Fruit fly (Drosophila melanogaster): ENCODE results near the gene Cln3.
A peak's percentile ranks its signal among the peaks of the same experiment; 100 is the strongest.

Cln3 gene

dm6 chr3L:17808597-17809213 lies 5.2 kb downstream of the Cln3 start, which contains the start of gene CG32191 (continued):
- TF ChIP-seq CG1529 (GFP tag; optimal IDR thresholded peaks at IDR 0.05), result no peak
- TF ChIP-seq Bteb2 (GFP tag; optimal IDR thresholded peaks at IDR 0.05), result no peak
- no peak for TF ChIP-seq mld (GFP tag; IDR thresholded peaks at IDR 0.05; ENCODE audit: partially characterized antibody)
- no peak for TF ChIP-seq Fer2 (tag; optimal IDR thresholded peaks at IDR 0.05)
- no peak for TF ChIP-seq CG17802 (tag; optimal IDR thresholded peaks at IDR 0.05)
- TF ChIP-seq unc-4 (GFP tag; IDR thresholded peaks at IDR 0.05; ENCODE audit: partially characterized antibody), result no peak
- no peak for TF ChIP-seq Mad (GFP tag; optimal IDR thresholded peaks at IDR 0.05)
- peak; percentile 40 for TF ChIP-seq oc (tag; optimal IDR thresholded peaks at IDR 0.05)
- no peak for TF ChIP-seq al (GFP tag; IDR thresholded peaks at IDR 0.05)
- TF ChIP-seq twi (tag; optimal IDR thresholded peaks at IDR 0.05), result no peak
- no peak for TF ChIP-seq pan (optimal IDR thresholded peaks at IDR 0.05)
- no peak for TF ChIP-seq pan (GFP tag; optimal IDR thresholded peaks at IDR 0.05 in 1 of 2, IDR thresholded peaks at IDR 0.05 in 1 of 2)
- TF ChIP-seq luna (GFP tag; optimal IDR thresholded peaks at IDR 0.05), result no peak
- TF ChIP-seq CG7928 (GFP tag; optimal IDR thresholded peaks at IDR 0.05), result no peak
- 0 out of 3 replicates have a peak, but pooled peaks have one; percentile 8 for TF ChIP-seq CG2889 (GFP tag; IDR thresholded peaks at IDR 0.05)
- TF ChIP-seq CG3281 (GFP tag; optimal IDR thresholded peaks at IDR 0.05), result peak; percentile 4
- no peak for TF ChIP-seq CG5953 (GFP tag; IDR thresholded peaks at IDR 0.05)
- TF ChIP-seq prd (optimal IDR thresholded peaks at IDR 0.05), result no peak
- no peak for TF ChIP-seq prd (GFP tag; IDR thresholded peaks at IDR 0.05)
- TF ChIP-seq zen (tag; optimal IDR thresholded peaks at IDR 0.05), result no peak
- no peak for TF ChIP-seq lmd (GFP tag; IDR thresholded peaks at IDR 0.05)
- no peak for TF ChIP-seq Xbp1 (GFP tag; optimal IDR thresholded peaks at IDR 0.05)
- TF ChIP-seq CG1602 (GFP tag; optimal IDR thresholded peaks at IDR 0.05), result no peak

- no peak for TF ChIP-seq CG12942 (GFP tag; optimal IDR thresholded peaks at IDR 0.05)
- no peak for TF ChIP-seq C15 (GFP tag; IDR thresholded peaks at IDR 0.05)
- TF ChIP-seq CG12219 (GFP tag; optimal IDR thresholded peaks at IDR 0.05), result no peak
- no peak for TF ChIP-seq Xbp1 (GFP tag; optimal IDR thresholded peaks at IDR 0.05)
- TF ChIP-seq Ets65A (GFP tag), result peak; percentile 16
- no peak for TF ChIP-seq CG7372 (GFP tag; IDR thresholded peaks at IDR 0.05)
- TF ChIP-seq CG11695 (GFP tag; IDR thresholded peaks at IDR 0.05), result no peak
- TF ChIP-seq Oli (tag; optimal IDR thresholded peaks at IDR 0.05), result no peak
- TF ChIP-seq Usf (GFP tag; optimal IDR thresholded peaks at IDR 0.05), result no peak
- no peak for TF ChIP-seq sim (GFP tag; IDR thresholded peaks at IDR 0.05)
- peak; percentile 74 for TF ChIP-seq Myb (GFP tag; optimal IDR thresholded peaks at IDR 0.05)
- no peak for TF ChIP-seq bigmax (GFP tag; optimal IDR thresholded peaks at IDR 0.05)
- TF ChIP-seq sima (GFP tag; optimal IDR thresholded peaks at IDR 0.05), result no peak
- no peak for TF ChIP-seq Camta (GFP tag; optimal IDR thresholded peaks at IDR 0.05)
- no peak for TF ChIP-seq emc (GFP tag; optimal IDR thresholded peaks at IDR 0.05)
- TF ChIP-seq gem (tag; optimal IDR thresholded peaks at IDR 0.05), result no peak
- TF ChIP-seq CG17361 (GFP tag; IDR thresholded peaks at IDR 0.05), result no peak
- no peak for TF ChIP-seq CG9817 (tag; optimal IDR thresholded peaks at IDR 0.05)
- no peak for TF ChIP-seq CG9437 (GFP tag; optimal IDR thresholded peaks at IDR 0.05)
- TF ChIP-seq CG3065 (GFP tag; optimal IDR thresholded peaks at IDR 0.05), result no peak
- TF ChIP-seq MBD-R2 (GFP tag; IDR thresholded peaks at IDR 0.05), result 0 out of 2 replicates have a peak, but pooled peaks have one; percentile 10
- no peak for TF ChIP-seq Lim3 (GFP tag; IDR thresholded peaks at IDR 0.05)
- TF ChIP-seq CG18476 (GFP tag; optimal IDR thresholded peaks at IDR 0.05), result no peak
- no peak for TF ChIP-seq Sry-δ (GFP tag; optimal IDR thresholded peaks at IDR 0.05)
- no peak for TF ChIP-seq CG11560 (tag; IDR thresholded peaks at IDR 0.05)
- TF ChIP-seq Ada2b (GFP tag; IDR thresholded peaks at IDR 0.05), result no peak
- TF ChIP-seq CG18599 (GFP tag; optimal IDR thresholded peaks at IDR 0.05), result no peak
- no peak for TF ChIP-seq al (GFP tag; IDR thresholded peaks at IDR 0.05)
- no peak for TF ChIP-seq Lhr (GFP tag; optimal IDR thresholded peaks at IDR 0.05)
- TF ChIP-seq Side (GFP tag; optimal IDR thresholded peaks at IDR 0.05), result no peak
These were observed 7.4 kb downstream of the Cln3 start, which contains the start of gene CG32187 for dm6 chr3L:17806357-17807025. TSS of gene CG32187 (minus strand) at chr3L:17806365.

All from whole organism, embryonic.